Worm (Caenorhabditis elegans) whole organism, midembryonic: ENCODE measurements around the gene ver-4.

Experiments
- cog-1 ChIP-seq: sonication (generic microtip); optimal IDR thresholded peaks from 2 replicates; lab custom pipeline; 2016; ENCODE audit warnings: missing genetic modification characterization, missing compliant biosample characterization
- flt-1 ChIP-seq: fragments of 200-800 bp; sonication (Bioruptor generic); IDR thresholded peaks from 2 replicates; pipeline ENCODE4 v1.3.6; 2022; ENCODE audit warnings: missing genetic modification characterization, missing compliant biosample characterization
- klf-2 ChIP-seq: fragments of 200-800 bp; sonication (Bioruptor generic); conservative IDR thresholded peaks from 2 replicates; pipeline ENCODE4 v1.3.6; 2022; ENCODE audit warnings: missing genetic modification reagents, missing genetic modification characterization, missing compliant biosample characterization
- med-1 ChIP-seq: sonication (generic microtip); optimal IDR thresholded peaks from 2 replicates; lab custom pipeline; 2017; ENCODE audit warnings: missing genetic modification characterization, mild to moderate bottlenecking, missing compliant biosample characterization, antibody characterized with exemption, missing genetic modification reagents; ENCODE audit not compliant: insufficient read depth
- ref-1 ChIP-seq: fragments of 200-800 bp; sonication (Bioruptor generic); conservative IDR thresholded peaks from 2 replicates; pipeline ENCODE4 v1.3.6; 2022; ENCODE audit warnings: missing genetic modification reagents, missing genetic modification characterization, missing compliant biosample characterization
- ztf-29 ChIP-seq: fragments of 200-800 bp; sonication (Bioruptor generic); IDR thresholded peaks from 2 replicates; pipeline ENCODE4 v1.3.6; 2022; ENCODE audit warnings: missing genetic modification reagents, missing genetic modification characterization, missing compliant biosample characterization

DNA sequence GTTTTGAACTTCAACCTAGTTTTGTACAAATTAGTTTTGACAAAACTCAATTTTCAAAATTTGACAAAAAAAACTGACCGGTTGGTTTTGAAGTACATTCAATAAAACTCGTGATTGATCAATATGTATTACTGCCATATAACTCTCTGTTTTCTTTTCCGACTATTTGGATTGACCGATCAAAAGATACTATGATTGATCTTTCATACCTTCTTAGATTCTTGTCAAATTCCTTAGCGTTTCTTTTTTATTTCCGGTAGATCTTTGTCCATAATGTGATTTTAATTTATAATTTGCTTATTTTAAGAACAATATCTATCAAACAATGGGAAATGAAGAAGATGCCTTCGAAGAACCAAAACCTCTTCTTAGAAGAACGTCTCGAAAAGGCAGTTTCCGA, 30.2 kb downstream of the ver-4 start, which contains the start of gene F58A3.3:
- no peak for TF ChIP-seq flt-1 (GFP tag; lab: Robert Waterston, UW)
- no peak for TF ChIP-seq cog-1 (tag; lab: Kevin White, UChicago)
- no peak for TF ChIP-seq med-1 (GFP tag; lab: Kevin White, UChicago)
- no peak for TF ChIP-seq ztf-29 (GFP tag; lab: Robert Waterston, UW)
- no peak for TF ChIP-seq klf-2 (GFP tag; lab: Robert Waterston, UW)
- TF ChIP-seq ref-1 (GFP tag; lab: Robert Waterston, UW), result no peak
